Worm (Caenorhabditis elegans): ENCODE measurements around the gene unc-105.

The unc-105 gene

DNA sequence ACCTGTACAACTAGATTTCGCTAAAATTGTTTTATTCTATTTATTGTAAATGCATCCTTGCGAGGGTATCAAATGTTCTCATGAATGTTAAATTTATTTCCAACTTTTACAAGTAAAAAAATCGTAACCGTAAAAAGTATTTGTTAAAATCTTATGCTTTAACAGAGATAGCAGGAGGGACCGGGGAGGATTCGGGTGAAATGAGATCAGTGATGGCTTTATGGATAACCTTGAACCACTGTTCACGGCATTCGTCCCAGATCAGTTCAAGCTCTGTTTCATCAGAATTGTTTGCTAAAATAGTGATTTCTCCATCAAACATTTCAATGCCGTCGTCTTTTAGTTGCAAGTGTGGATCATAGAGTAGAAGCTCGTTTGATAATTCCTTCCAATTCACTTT lies 24.9 kb downstream of the unc-105 start (continued):
- no peak for TF ChIP-seq unc-62 (GFP tag; optimal IDR thresholded peaks at IDR 0.05)
- TF ChIP-seq snpc-3.4 (tag; optimal IDR thresholded peaks at IDR 0.05), result peak; percentile 19
- no peak for TF ChIP-seq ZK185.1 (tag; optimal IDR thresholded peaks at IDR 0.05; ENCODE audit: poor library complexity, severe bottlenecking)
- no peak for TF ChIP-seq zfh-2 (GFP tag; conservative IDR thresholded peaks at IDR 0.05)
- TF ChIP-seq ama-1 (optimal IDR thresholded peaks at IDR 0.05), result no peak
- peak in 1 of 2 experiments; percentile 31 for TF ChIP-seq ama-1 (GFP tag; optimal IDR thresholded peaks at IDR 0.05)
- no peak for TF ChIP-seq Y53F4B.3 (GFP tag; IDR thresholded peaks at IDR 0.05)
- no peak for TF ChIP-seq ceh-91 (GFP tag; IDR thresholded peaks at IDR 0.05)
- TF ChIP-seq aptf-3 (GFP tag; IDR thresholded peaks at IDR 0.05), result no peak
- TF ChIP-seq snpc-1.3 (tag; optimal IDR thresholded peaks at IDR 0.05; ENCODE audit: insufficient read depth), result no peak
- TF ChIP-seq snpc-4 (GFP tag; optimal IDR thresholded peaks at IDR 0.05), result no peak
- TF ChIP-seq snpc-4 (tag; optimal IDR thresholded peaks at IDR 0.05), result peak in 1 of 4 experiments; percentile 3
- no peak for TF ChIP-seq nfya-1 (tag; optimal IDR thresholded peaks at IDR 0.05; ENCODE audit: borderline replicate concordance, insufficient read depth)
- no peak for TF ChIP-seq F23B12.7 (tag; optimal IDR thresholded peaks at IDR 0.05; ENCODE audit: insufficient read depth)
- TF ChIP-seq gei-17 (GFP tag; optimal IDR thresholded peaks at IDR 0.05), result no peak
- no peak for TF ChIP-seq K11D2.4 (GFP tag; IDR thresholded peaks at IDR 0.05)
- TF ChIP-seq hlh-12 (tag; optimal IDR thresholded peaks at IDR 0.05), result no peak
- TF ChIP-seq tlf-1 (GFP tag; optimal IDR thresholded peaks at IDR 0.05), result no peak
- no peak for TF ChIP-seq nhr-90 (tag; optimal IDR thresholded peaks at IDR 0.05)
- TF ChIP-seq Y95B8A.8 (GFP tag; IDR thresholded peaks at IDR 0.05), result no peak
- TF ChIP-seq lsl-1 (GFP tag; optimal IDR thresholded peaks at IDR 0.05), result no peak
- TF ChIP-seq rpc-1 (optimal IDR thresholded peaks at IDR 0.05), result no peak
- no peak for TF ChIP-seq rpc-1 (tag; optimal IDR thresholded peaks at IDR 0.05)
- TF ChIP-seq ceh-100 (GFP tag; IDR thresholded peaks at IDR 0.05), result 0 out of 2 replicates have a peak, but pooled peaks have one; percentile 14
- TF ChIP-seq lin-40 (tag; optimal IDR thresholded peaks at IDR 0.05), result no peak
- no peak for TF ChIP-seq chd-7 (tag; optimal IDR thresholded peaks at IDR 0.05)
- no peak for TF ChIP-seq F55B11.4 (tag; optimal IDR thresholded peaks at IDR 0.05; ENCODE audit: borderline replicate concordance, insufficient read depth)
- TF ChIP-seq ceh-27 (GFP tag; optimal IDR thresholded peaks at IDR 0.05), result no peak
- peak; percentile 15 for TF ChIP-seq repo-1 (tag; optimal IDR thresholded peaks at IDR 0.05)
- no peak for TF ChIP-seq efl-1 (GFP tag; optimal IDR thresholded peaks at IDR 0.05)
- no peak for TF ChIP-seq cebp-1 (GFP tag; IDR thresholded peaks at IDR 0.05)
- peak; percentile 41 for TF ChIP-seq cebp-1 (tag; optimal IDR thresholded peaks at IDR 0.05)
- TF ChIP-seq dox-1 (GFP tag; IDR thresholded peaks at IDR 0.05), result no peak
- TF ChIP-seq mxl-1 (tag; optimal IDR thresholded peaks at IDR 0.05), result no peak
- no peak for TF ChIP-seq lir-1 (GFP tag; conservative IDR thresholded peaks at IDR 0.05)
- TF ChIP-seq ztf-28 (GFP tag; IDR thresholded peaks at IDR 0.05), result no peak
- 0 out of 2 replicates have a peak, but pooled peaks have one; percentile 28 for TF ChIP-seq D2030.7 (GFP tag; IDR thresholded peaks at IDR 0.05)
- TF ChIP-seq hmg-20 (GFP tag; IDR thresholded peaks at IDR 0.05), result no peak
- no peak for TF ChIP-seq hmg-1.2 (GFP tag; IDR thresholded peaks at IDR 0.05)
- TF ChIP-seq T26A5.8 (tag; optimal IDR thresholded peaks at IDR 0.05), result no peak

DNA sequence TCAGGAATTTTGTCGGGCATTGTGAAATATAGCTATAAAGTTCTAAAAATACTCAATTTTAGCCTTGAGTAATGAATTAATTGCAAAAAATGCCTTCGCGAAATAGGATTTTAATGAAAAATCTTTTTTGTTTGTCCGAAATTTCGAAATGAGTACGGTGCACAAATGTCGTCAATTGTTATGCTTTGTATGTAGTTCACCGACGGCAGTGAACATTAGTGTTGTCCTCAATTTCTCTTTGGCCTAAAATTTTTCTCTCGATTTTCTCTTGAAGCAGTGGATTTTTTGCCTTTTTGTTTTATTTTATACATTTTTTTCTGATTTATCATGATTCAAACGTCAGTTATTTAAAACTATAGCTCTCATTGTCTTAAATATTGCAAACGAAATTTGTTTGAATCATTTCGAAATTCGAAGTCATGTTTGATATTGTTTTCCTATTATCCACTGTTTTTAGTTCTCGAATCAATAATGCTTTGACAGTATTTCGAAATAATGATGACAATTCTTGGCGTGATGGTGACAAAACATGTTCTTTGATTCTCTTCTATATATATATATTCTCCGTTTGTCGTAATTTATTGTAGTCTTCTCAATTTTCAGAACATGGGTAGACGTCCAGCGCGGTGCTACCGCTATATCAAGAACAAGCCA lies 27.1 kb downstream of the unc-105 start, which contains the start of the genes ints-11 and rpl-10:
TSS of gene ints-11 (minus strand) at position 201 of the 654 bp plus-strand sequence.
TSS of gene rpl-10 (plus strand) at position 604 of the 654 bp plus-strand sequence.
- TF ChIP-seq ztf-22 (GFP tag; optimal IDR thresholded peaks at IDR 0.05) (no peak), Y95B8A.8 (GFP tag; IDR thresholded peaks at IDR 0.05) (no peak), T07F8.4 (tag; optimal IDR thresholded peaks at IDR 0.05) (no peak), mel-28 (tag; optimal IDR thresholded peaks at IDR 0.05; ENCODE audit: borderline replicate concordance) (no peak), lsl-1 (GFP tag; optimal IDR thresholded peaks at IDR 0.05) (peak; percentile 15), snpc-1.1 (tag; optimal IDR thresholded peaks at IDR 0.05; ENCODE audit: insufficient read depth) (no peak), zim-3 (tag; optimal IDR thresholded peaks at IDR 0.05) (no peak), snpc-4 (GFP tag; optimal IDR thresholded peaks at IDR 0.05) (no peak), snpc-4 (tag; optimal IDR thresholded peaks at IDR 0.05) (peak in 1 of 4 experiments; percentile 47), nhr-120 (GFP tag; IDR thresholded peaks at IDR 0.05) (no peak), fkh-3 (tag; optimal IDR thresholded peaks at IDR 0.05) (no peak), C06A6.2 (GFP tag; conservative IDR thresholded peaks at IDR 0.05) (no peak), let-607 (tag; optimal IDR thresholded peaks at IDR 0.05) (no peak)

All from whole organism, young adult.